Fruit fly (Drosophila melanogaster): ENCODE results near the gene rpk.
A peak's percentile ranks its signal among the peaks of the same experiment; 100 is the strongest.

rpk gene

dm6 chr3R:4649126-4649811, 3.5 kb downstream of the rpk start, which contains the start of gene Karybeta3 (continued):
- TF ChIP-seq CG11247 (GFP tag; IDR thresholded peaks at IDR 0.05): peak; percentile 61; the same call in 1 of the 2 replicates
- no peak for TF ChIP-seq usp (GFP tag; optimal IDR thresholded peaks at IDR 0.05)
- TF ChIP-seq CG16815 (GFP tag; optimal IDR thresholded peaks at IDR 0.05): peak; percentile 12
- TF ChIP-seq CG3995 (GFP tag; optimal IDR thresholded peaks at IDR 0.05): peak; percentile 76
- no peak for TF ChIP-seq C15 (GFP tag; IDR thresholded peaks at IDR 0.05)
- peak; percentile 87 for TF ChIP-seq pb (GFP tag; optimal IDR thresholded peaks at IDR 0.05)
- peak; percentile 61; the same call in 2 of the 3 replicates for TF ChIP-seq sr (GFP tag; IDR thresholded peaks at IDR 0.05)
- TF ChIP-seq Ssrp (tag; optimal IDR thresholded peaks at IDR 0.05): peak; percentile 47
- TF ChIP-seq CG4282 (GFP tag; optimal IDR thresholded peaks at IDR 0.05): peak; percentile 47
- TF ChIP-seq Sin3A (optimal IDR thresholded peaks at IDR 0.05): peak; percentile 62
- TF ChIP-seq BtbVII (GFP tag; optimal IDR thresholded peaks at IDR 0.05): peak; percentile 72
- TF ChIP-seq CG16779 (GFP tag; IDR thresholded peaks at IDR 0.05): peak; percentile 85
- peak; percentile 78 for TF ChIP-seq pho (GFP tag; optimal IDR thresholded peaks at IDR 0.05)
- peak; percentile 71 for TF ChIP-seq CG3163 (GFP tag; optimal IDR thresholded peaks at IDR 0.05)
- no peak for TF ChIP-seq CG1529 (GFP tag; optimal IDR thresholded peaks at IDR 0.05)
- TF ChIP-seq CG18262 (tag; optimal IDR thresholded peaks at IDR 0.05): peak; percentile 42
- peak; percentile 73 for TF ChIP-seq CG12659 (GFP tag; optimal IDR thresholded peaks at IDR 0.05)
- TF ChIP-seq ac (GFP tag; optimal IDR thresholded peaks at IDR 0.05): no peak
- TF ChIP-seq zfh1 (GFP tag; IDR thresholded peaks at IDR 0.05): peak; percentile 84
- TF ChIP-seq stwl (tag; optimal IDR thresholded peaks at IDR 0.05): peak; percentile 47
- TF ChIP-seq gt (GFP tag; IDR thresholded peaks at IDR 0.05): no peak
- peak; percentile 45 for TF ChIP-seq vfl (GFP tag; optimal IDR thresholded peaks at IDR 0.05)
- TF ChIP-seq CG8944 (GFP tag; optimal IDR thresholded peaks at IDR 0.05): peak; percentile 77
- TF ChIP-seq CG14710 (tag; optimal IDR thresholded peaks at IDR 0.05): peak; percentile 79
- peak; percentile 70 for TF ChIP-seq CG14014 (GFP tag; IDR thresholded peaks at IDR 0.05)
- peak; percentile 70 for TF ChIP-seq PHDP (tag; optimal IDR thresholded peaks at IDR 0.05)
- peak; percentile 63 for TF ChIP-seq CG16813 (GFP tag; IDR thresholded peaks at IDR 0.05; ENCODE audit: partially characterized antibody)
- TF ChIP-seq psq (GFP tag; optimal IDR thresholded peaks at IDR 0.05): no peak
- peak; percentile 70 for TF ChIP-seq eyg (GFP tag; optimal IDR thresholded peaks at IDR 0.05)
- peak; percentile 39; the same call in 1 of the 2 replicates for TF ChIP-seq CG4404 (GFP tag; IDR thresholded peaks at IDR 0.05)
- TF ChIP-seq esg (GFP tag; conservative IDR thresholded peaks at IDR 0.05): peak; percentile 54; the same call in 1 of the 2 replicates
- peak; percentile 80 for TF ChIP-seq CG11456 (GFP tag; IDR thresholded peaks at IDR 0.05)
- TF ChIP-seq Spps (tag; optimal IDR thresholded peaks at IDR 0.05): peak; percentile 8
- 0 out of 3 replicates have a peak, but pooled peaks have one; percentile 50 for TF ChIP-seq CG7963 (GFP tag; IDR thresholded peaks at IDR 0.05; ENCODE audit: partially characterized antibody)
- peak; percentile 54; the same call in 1 of the 2 replicates for TF ChIP-seq ato (GFP tag; IDR thresholded peaks at IDR 0.05; ENCODE audit: partially characterized antibody)
- peak; percentile 80 for TF ChIP-seq Side (GFP tag; optimal IDR thresholded peaks at IDR 0.05)
- no peak for TF ChIP-seq Hr39 (optimal IDR thresholded peaks at IDR 0.05)
- peak; percentile 84 for TF ChIP-seq CG1603 (tag; optimal IDR thresholded peaks at IDR 0.05)
- peak; percentile 39 for TF ChIP-seq CG10274 (GFP tag; optimal IDR thresholded peaks at IDR 0.05)
- no peak for TF ChIP-seq trh (GFP tag; optimal IDR thresholded peaks at IDR 0.05)
- TF ChIP-seq sima (GFP tag; optimal IDR thresholded peaks at IDR 0.05): peak; percentile 22
- TF ChIP-seq CG17612 (GFP tag; IDR thresholded peaks at IDR 0.05): peak; percentile 25; the same call in 1 of the 2 replicates
- TF ChIP-seq slp2 (GFP tag; optimal IDR thresholded peaks at IDR 0.05): peak; percentile 65
- TF ChIP-seq CG6272 (GFP tag; IDR thresholded peaks at IDR 0.05): peak; percentile 68
- peak; percentile 45 for TF ChIP-seq CG33557 (GFP tag; optimal IDR thresholded peaks at IDR 0.05)
- peak; percentile 98 for TF ChIP-seq Med (GFP tag)
- TF ChIP-seq cato (GFP tag; optimal IDR thresholded peaks at IDR 0.05; ENCODE audit: borderline replicate concordance): peak; percentile 28
- no peak for TF ChIP-seq pros (GFP tag; optimal IDR thresholded peaks at IDR 0.05)
- no peak for TF ChIP-seq CG2129 (GFP tag; IDR thresholded peaks at IDR 0.05; ENCODE audit: partially characterized antibody)
- peak; percentile 55; the same call in 1 of the 2 replicates for TF ChIP-seq cas (GFP tag; IDR thresholded peaks at IDR 0.05)
